Worm (Caenorhabditis elegans) whole organism, L4 larva: ENCODE data around the gene T05C7.9.
"Not testable (repeated sequence)": the region's sequence is repeated elsewhere in the genome, so short reads cannot be mapped to it uniquely, and the experiment has no call there.

Experiments
- D1046.2 ChIP-seq: fragments of 200-800 bp; sonication (Bioruptor generic); IDR thresholded peaks from 2 replicates; pipeline ENCODE4 v1.3.6; 2022; ENCODE audit warnings: missing genetic modification characterization, missing compliant biosample characterization
- F44E2.7 ChIP-seq: fragments of 200-800 bp; sonication (Bioruptor generic); IDR thresholded peaks from 2 replicates; pipeline ENCODE4 v2.1.2; 2022; ENCODE audit warnings: missing genetic modification characterization, missing compliant biosample characterization
- T26A8.4 ChIP-seq: fragments of 200-800 bp; sonication (Bioruptor generic); IDR thresholded peaks from 2 replicates; pipeline ENCODE4 v1.3.6; 2022; ENCODE audit warnings: missing genetic modification characterization, missing compliant biosample characterization
- Y105C5A.15 ChIP-seq: fragments of 200-800 bp; sonication (Bioruptor generic); IDR thresholded peaks from 2 replicates; pipeline ENCODE4 v1.3.6; 2022; ENCODE audit warnings: missing genetic modification characterization, missing compliant biosample characterization
- Y48G9A.11 ChIP-seq: fragments of 200-800 bp; sonication (Bioruptor generic); IDR thresholded peaks from 2 replicates; pipeline ENCODE4 v1.3.6; 2022; ENCODE audit warnings: missing genetic modification reagents, missing genetic modification characterization, missing compliant biosample characterization
- ZK337.2 ChIP-seq: fragments of 200-800 bp; sonication (Bioruptor generic); IDR thresholded peaks from 2 replicates; pipeline ENCODE4 v1.3.6; 2022; ENCODE audit warnings: missing genetic modification reagents, missing genetic modification characterization, missing compliant biosample characterization
- aly-2 ChIP-seq: sonication (generic microtip); optimal IDR thresholded peaks from 2 replicates; lab custom pipeline; 2018; ENCODE audit warnings: missing biosample characterization, missing genetic modification characterization
- ceh-20 ChIP-seq: fragments of 200-800 bp; sonication (Bioruptor generic); IDR thresholded peaks from 2 replicates; pipeline ENCODE4 v1.3.6; 2022; ENCODE audit warnings: missing genetic modification reagents, missing genetic modification characterization, missing compliant biosample characterization
- ces-1 ChIP-seq: fragments of 150-350 bp; sonication (generic microtip); optimal IDR thresholded peaks from 4 replicates; lab custom pipeline; 2014; ENCODE audit warnings: missing biosample characterization, missing genetic modification reagents, missing genetic modification characterization
- daf-19 ChIP-seq: fragments of 200-800 bp; sonication (Bioruptor generic); conservative IDR thresholded peaks from 2 replicates; pipeline ENCODE4 v1.3.6; 2022; ENCODE audit warnings: missing genetic modification characterization, missing compliant biosample characterization
- dmd-6 ChIP-seq: fragments of 200-800 bp; sonication (Bioruptor generic); IDR thresholded peaks from 2 replicates; pipeline ENCODE4 v1.3.6; 2022; ENCODE audit warnings: missing genetic modification reagents, missing genetic modification characterization, missing compliant biosample characterization
- dmd-8 ChIP-seq: fragments of 200-800 bp; sonication (Bioruptor generic); IDR thresholded peaks from 2 replicates; pipeline ENCODE4 v1.3.6; 2022; ENCODE audit warnings: missing genetic modification characterization, missing compliant biosample characterization
- dmd-9 ChIP-seq: fragments of 200-800 bp; sonication (Bioruptor generic); IDR thresholded peaks from 2 replicates; pipeline ENCODE4 v1.3.6; 2022; ENCODE audit warnings: missing genetic modification reagents, missing genetic modification characterization, missing compliant biosample characterization
- duxl-1 ChIP-seq: sonication (generic microtip); optimal IDR thresholded peaks from 2 replicates; lab custom pipeline; 2016; ENCODE audit warnings: mild to moderate bottlenecking, missing genetic modification characterization, moderate library complexity, missing compliant biosample characterization; ENCODE audit not compliant: poor library complexity
- fkh-10 ChIP-seq: fragments of 150-350 bp; optimal IDR thresholded peaks from 2 replicates; lab custom pipeline; 2014; ENCODE audit warnings: missing biosample characterization, missing genetic modification reagents, missing genetic modification characterization
- fos-1 ChIP-seq: fragments of 150-350 bp; optimal IDR thresholded peaks from 2 replicates; lab custom pipeline; 2014; ENCODE audit warnings: missing biosample characterization, missing genetic modification characterization
- gei-8 ChIP-seq: fragments of 200-800 bp; sonication (Bioruptor generic); optimal IDR thresholded peaks from 2 replicates; lab custom pipeline; 2018; ENCODE audit warnings: mild to moderate bottlenecking, missing genetic modification characterization, missing compliant biosample characterization
- hif-1 ChIP-seq, 2 experiments: sonication (generic microtip); optimal IDR thresholded peaks; 2 replicates each; lab custom pipeline; 2016 to 2017; ENCODE audit warnings: missing compliant biosample characterization in 2 of 2, missing genetic modification characterization in 2 of 2, missing genetic modification reagents in 2 of 2, missing genotype in 2 of 2, mild to moderate bottlenecking in 1 of 2
- hlh-30 ChIP-seq: sonication (generic microtip); optimal IDR thresholded peaks from 2 replicates; lab custom pipeline; 2017; ENCODE audit warnings: antibody characterized with exemption, mild to moderate bottlenecking, missing genetic modification characterization, missing compliant biosample characterization; ENCODE audit not compliant: insufficient read depth
- hmg-1.1 ChIP-seq: fragments of 200-800 bp; sonication (Bioruptor generic); IDR thresholded peaks from 2 replicates; pipeline ENCODE4 v1.3.6; 2022; ENCODE audit warnings: missing genetic modification reagents, missing genetic modification characterization, missing compliant biosample characterization
- jun-1 ChIP-seq: fragments of 150-350 bp; optimal IDR thresholded peaks from 2 replicates; lab custom pipeline; 2014; ENCODE audit warnings: missing biosample characterization, missing genetic modification reagents, missing genetic modification characterization
- lin-38 ChIP-seq: fragments of 200-800 bp; sonication (Bioruptor generic); IDR thresholded peaks from 2 replicates; pipeline ENCODE4 v1.3.6; 2022; ENCODE audit warnings: missing genetic modification reagents, missing genetic modification characterization, missing compliant biosample characterization
- lin-39 ChIP-seq: fragments of 150-350 bp; optimal IDR thresholded peaks from 2 replicates; lab custom pipeline; 2014; ENCODE audit warnings: missing biosample characterization, missing genetic modification reagents, missing genetic modification characterization
- lir-3 ChIP-seq: sonication (generic microtip); optimal IDR thresholded peaks from 2 replicates; lab custom pipeline; 2016; ENCODE audit warnings: mild to moderate bottlenecking, missing genetic modification characterization, missing compliant biosample characterization
- lsy-2 ChIP-seq, 2 experiments: fragments of 150-350 bp in 1 of 2; sonication (generic microtip) in 1 of 2; optimal IDR thresholded peaks; 2 replicates each; lab custom pipeline; 2014 to 2017; ENCODE audit warnings: missing biosample characterization in 2 of 2, missing genetic modification characterization in 2 of 2
- madf-5 ChIP-seq, 2 experiments: fragments of 200-800 bp; sonication (Bioruptor generic); IDR thresholded peaks; 2 replicates each; pipeline ENCODE4 v1.3.6; 2022; ENCODE audit warnings: missing compliant biosample characterization in 2 of 2, missing genetic modification characterization in 2 of 2
- mdl-1 ChIP-seq, 2 experiments: fragments of 150-350 bp in 1 of 2; sonication (generic microtip) in 1 of 2; optimal IDR thresholded peaks; 2 replicates each; lab custom pipeline; 2014 to 2017; ENCODE audit warnings: missing biosample characterization in 2 of 2, missing genetic modification characterization in 2 of 2
- mes-2 ChIP-seq: sonication (generic microtip); optimal IDR thresholded peaks from 2 replicates; lab custom pipeline; 2016; ENCODE audit warnings: missing genotype, mild to moderate bottlenecking, missing genetic modification characterization, missing compliant biosample characterization; ENCODE audit not compliant: poor library complexity, severe bottlenecking
- nhr-10 ChIP-seq: fragments of 150-350 bp; optimal IDR thresholded peaks from 2 replicates; lab custom pipeline; 2014; ENCODE audit warnings: missing biosample characterization, missing genetic modification characterization
- nhr-11 ChIP-seq: fragments of 150-350 bp; optimal IDR thresholded peaks from 2 replicates; lab custom pipeline; 2014; ENCODE audit warnings: missing biosample characterization, missing genetic modification characterization
- nhr-25 ChIP-seq: sonication (generic microtip); optimal IDR thresholded peaks from 2 replicates; lab custom pipeline; 2017; ENCODE audit warnings: missing genetic modification characterization, mild to moderate bottlenecking, missing compliant biosample characterization, antibody characterized with exemption, moderate library complexity, borderline replicate concordance; ENCODE audit not compliant: insufficient read depth
- nhr-48 ChIP-seq: sonication (generic microtip); optimal IDR thresholded peaks from 2 replicates; lab custom pipeline; 2016; ENCODE audit warnings: mild to moderate bottlenecking, missing genetic modification characterization, missing compliant biosample characterization
- nhr-77 ChIP-seq: fragments of 150-350 bp; optimal IDR thresholded peaks from 2 replicates; lab custom pipeline; 2014; ENCODE audit warnings: missing biosample characterization, missing genetic modification characterization
- pqm-1 ChIP-seq: sonication (generic microtip); optimal IDR thresholded peaks from 2 replicates; lab custom pipeline; 2017; ENCODE audit warnings: missing biosample characterization, missing genetic modification characterization
- rbr-2 ChIP-seq: sonication (generic microtip); optimal IDR thresholded peaks from 2 replicates; lab custom pipeline; 2016; ENCODE audit warnings: missing genotype, missing genetic modification characterization, missing compliant biosample characterization
- saeg-2 ChIP-seq: fragments of 200-800 bp; sonication (Bioruptor generic); IDR thresholded peaks from 2 replicates; pipeline ENCODE4 v1.3.6; 2022; ENCODE audit warnings: missing genetic modification reagents, missing genetic modification characterization, missing compliant biosample characterization
- sdz-12 ChIP-seq: fragments of 200-800 bp; sonication (Bioruptor generic); optimal IDR thresholded peaks from 2 replicates; lab custom pipeline; 2018; ENCODE audit warnings: mild to moderate bottlenecking, missing genetic modification characterization, missing compliant biosample characterization
- tra-1 ChIP-seq: fragments of 200-800 bp; sonication (Bioruptor generic); IDR thresholded peaks from 2 replicates; pipeline ENCODE4 v1.3.6; 2022; ENCODE audit warnings: missing genetic modification reagents, missing genetic modification characterization, missing compliant biosample characterization
- zip-2 ChIP-seq: fragments of 150-350 bp; optimal IDR thresholded peaks from 2 replicates; lab custom pipeline; 2014; ENCODE audit warnings: missing biosample characterization, missing genetic modification characterization

The T05C7.9 gene

DNA sequence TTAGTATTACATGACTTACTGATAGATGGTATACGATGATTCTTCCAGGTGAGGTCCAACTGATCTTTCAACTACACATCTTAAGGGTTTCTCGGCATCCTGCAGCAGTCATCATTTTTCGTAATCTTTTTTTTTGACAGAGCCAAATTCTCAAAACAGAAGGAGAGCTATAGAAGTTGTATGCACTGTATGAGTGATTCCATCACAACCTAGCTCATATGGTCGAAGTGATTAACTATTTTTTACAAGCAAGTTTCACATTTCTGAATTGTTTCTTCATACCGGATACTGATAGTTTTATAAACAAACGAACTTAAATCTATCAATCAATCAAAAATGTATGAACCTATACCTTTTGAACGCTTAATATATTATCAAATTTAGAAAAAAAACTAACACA is 20.3 kb upstream of the T05C7.9 start, which contains the start of gene T05C7.5:
TSS of gene T05C7.5 (minus strand) at position 101 of the 400 bp plus-strand sequence.
- TF ChIP-seq zip-2 (tag; lab: Kevin White, UChicago) (no peak), duxl-1 (no peak), aly-2 (tag; lab: Kevin White, UChicago) (no peak), dmd-9 (GFP tag; lab: Robert Waterston, UW) (no peak), saeg-2 (GFP tag; lab: Robert Waterston, UW) (no peak), hif-1 (tag; optimal IDR thresholded peaks at IDR 0.05; lab: Kevin White, UChicago) (no peak), D1046.2 (no peak), hlh-30 (tag; lab: Kevin White, UChicago) (no peak), nhr-10 (tag; lab: Kevin White, UChicago) (no peak), ZK337.2 (GFP tag; lab: Robert Waterston, UW) (no peak), jun-1 (tag; lab: Kevin White, UChicago) (no peak), madf-5 (GFP tag; IDR thresholded peaks at IDR 0.05; lab: Robert Waterston, UW) (no peak), pqm-1 (tag; lab: Kevin White, UChicago) (no peak), lin-38 (no peak), fos-1 (tag; lab: Kevin White, UChicago) (no peak), T26A8.4 (GFP tag; lab: Robert Waterston, UW) (no peak), Y48G9A.11 (GFP tag; lab: Robert Waterston, UW) (no peak), mes-2 (tag; lab: Kevin White, UChicago) (no peak)

- TF ChIP-seq F44E2.7 (GFP tag; lab: Robert Waterston, UW); jun-1 (tag; lab: Kevin White, UChicago); rbr-2 (tag; lab: Kevin White, UChicago): not testable (repeated sequence)
- TF ChIP-seq, all 104 proteins: peak for 0; not testable (repeated sequence) for 104
Observed at ce11 chrIV:61448-61847, 17.6 kb upstream of the T05C7.9 start, which contains the start of gene T05C7.7. Gene T05C7.7 (plus strand): TSS chrIV:61748.

- TF ChIP-seq fkh-10 (GFP tag; lab: Kevin White, UChicago) (no peak), tra-1 (GFP tag; lab: Robert Waterston, UW) (no peak), D1046.2 (0 out of 2 replicates have a peak, but pooled peaks have one; percentile 53), nhr-11 (tag; lab: Kevin White, UChicago) (no peak), dmd-6 (no peak), hmg-1.1 (GFP tag; lab: Robert Waterston, UW) (no peak)
Observed at ce11 chrIV:71266-71665, 7.8 kb upstream of the T05C7.9 start.

DNA sequence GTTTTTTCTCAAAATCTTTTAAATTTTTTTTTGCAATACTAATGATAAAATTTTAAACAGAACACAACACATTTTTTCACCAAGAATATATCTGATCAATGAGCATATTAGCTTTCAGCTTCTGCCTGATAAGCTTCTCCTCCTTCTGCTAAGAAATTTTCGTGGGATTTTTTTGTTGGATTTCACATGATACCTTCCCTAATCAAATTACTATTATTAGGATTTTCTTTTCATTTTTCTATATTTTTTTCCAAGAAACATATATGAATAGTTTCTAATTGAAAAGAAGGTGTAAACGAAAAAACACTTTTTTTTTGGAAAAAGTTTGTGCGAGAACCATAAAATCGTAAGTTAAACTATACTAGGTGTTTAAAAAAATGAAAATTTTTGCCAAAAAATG is 5.9 kb upstream of the T05C7.9 start:
- TF ChIP-seq mdl-1 (tag; optimal IDR thresholded peaks at IDR 0.05; lab: Kevin White, UChicago) = no peak
- no peak for TF ChIP-seq aly-2 (tag; lab: Kevin White, UChicago)
- no peak for TF ChIP-seq nhr-25 (tag; lab: Kevin White, UChicago)
- no peak for TF ChIP-seq nhr-48
- TF ChIP-seq lsy-2 (tag; optimal IDR thresholded peaks at IDR 0.05; lab: Kevin White, UChicago) = no peak
- no peak for TF ChIP-seq hmg-1.1 (GFP tag; lab: Robert Waterston, UW)
- TF ChIP-seq lin-39 (tag; lab: Kevin White, UChicago) = no peak
- no peak for TF ChIP-seq dmd-8
- TF ChIP-seq lin-38 = no peak
- TF ChIP-seq gei-8 (GFP tag; lab: Kevin White, UChicago) = no peak
- TF ChIP-seq sdz-12 (GFP tag; lab: Kevin White, UChicago) = no peak
- TF ChIP-seq Y105C5A.15 = no peak
- TF ChIP-seq D1046.2 = no peak
- TF ChIP-seq nhr-77 = no peak
- no peak for TF ChIP-seq Y48G9A.11 (GFP tag; lab: Robert Waterston, UW)
- TF ChIP-seq lir-3 (tag; lab: Kevin White, UChicago) = no peak
- no peak for TF ChIP-seq daf-19 (GFP tag; lab: Robert Waterston, UW)
- no peak for TF ChIP-seq ces-1
- no peak for TF ChIP-seq saeg-2 (GFP tag; lab: Robert Waterston, UW)
- TF ChIP-seq ceh-20 (GFP tag; lab: Robert Waterston, UW) = no peak
